Fruit fly (Drosophila melanogaster) whole organism, prepupa: ENCODE data around the gene Cyp6d5.

ENCODE experiments used
- CG10631 ChIP-seq: fragments of 200-800 bp; sonication (Bioruptor generic); optimal IDR thresholded peaks from 2 replicates; lab custom pipeline; 2016; ENCODE audit warnings: missing biosample characterization, missing genetic modification characterization
- CG11294 ChIP-seq: fragments of 200-800 bp; sonication (Bioruptor generic); IDR thresholded peaks from 2 replicates; pipeline ENCODE4 v1.3.6; 2022; ENCODE audit warnings: missing biosample characterization, missing genetic modification characterization
- CG11762 ChIP-seq: fragments of 200-800 bp; sonication (Bioruptor generic); optimal IDR thresholded peaks from 3 replicates; lab custom pipeline; 2016; ENCODE audit warnings: missing biosample characterization, missing genetic modification characterization; ENCODE audit not compliant: insufficient read depth
- CG11902 ChIP-seq: fragments of 200-800 bp; sonication (Bioruptor generic); optimal IDR thresholded peaks from 3 replicates; lab custom pipeline; 2016; ENCODE audit warnings: missing biosample characterization, missing genetic modification characterization
- CG15336 ChIP-seq: fragments of 200-800 bp; sonication (Bioruptor generic); IDR thresholded peaks from 2 replicates; pipeline ENCODE4 v1.3.6; 2022; ENCODE audit warnings: missing biosample characterization, missing genetic modification characterization
- CG16779 ChIP-seq: fragments of 200-800 bp; sonication (Bioruptor generic); optimal IDR thresholded peaks from 3 replicates; lab custom pipeline; 2017; ENCODE audit warnings: missing biosample characterization, mild to moderate bottlenecking, missing genetic modification characterization
- CG3032 ChIP-seq: fragments of 200-800 bp; optimal IDR thresholded peaks from 2 replicates; lab custom pipeline; 2019; ENCODE audit warnings: missing biosample characterization, mild to moderate bottlenecking, missing genetic modification characterization, moderate library complexity
- CG31627 ChIP-seq: fragments of 200-800 bp; sonication (Bioruptor generic); optimal IDR thresholded peaks from 3 replicates; lab custom pipeline; 2016; ENCODE audit warnings: missing biosample characterization, missing genetic modification characterization
- CG32006 ChIP-seq: fragments of 200-800 bp; sonication (Bioruptor generic); optimal IDR thresholded peaks from 3 replicates; lab custom pipeline; 2017; ENCODE audit warnings: missing biosample characterization, mild to moderate bottlenecking, missing genetic modification characterization
- CG34406 ChIP-seq: fragments of 200-800 bp; sonication (Bioruptor generic); optimal IDR thresholded peaks from 3 replicates; lab custom pipeline; 2016; ENCODE audit warnings: missing biosample characterization, missing genetic modification characterization
- CG3919 ChIP-seq: fragments of 200-800 bp; sonication (Bioruptor generic); optimal IDR thresholded peaks from 3 replicates; lab custom pipeline; 2016; ENCODE audit warnings: missing biosample characterization, missing genetic modification characterization
- CG6163 ChIP-seq: fragments of 200-800 bp; sonication (Bioruptor generic); IDR thresholded peaks from 3 replicates; pipeline ENCODE4 v1.3.6; 2022; ENCODE audit warnings: missing biosample characterization, missing genetic modification characterization
- CG6276 ChIP-seq: fragments of 200-800 bp; sonication (Bioruptor generic); optimal IDR thresholded peaks from 2 replicates; lab custom pipeline; 2017; ENCODE audit warnings: missing biosample characterization, mild to moderate bottlenecking, missing genetic modification characterization
- CG6808 ChIP-seq: fragments of 200-800 bp; sonication (Bioruptor generic); optimal IDR thresholded peaks from 3 replicates; lab custom pipeline; 2017; ENCODE audit warnings: missing biosample characterization, missing genetic modification characterization, mild to moderate bottlenecking, moderate library complexity, missing genetic modification reagents
- CG6854 ChIP-seq: fragments of 200-800 bp; sonication (Bioruptor generic); optimal IDR thresholded peaks from 2 replicates; lab custom pipeline; 2017; ENCODE audit warnings: missing biosample characterization, mild to moderate bottlenecking, missing genetic modification characterization
- CG8119 ChIP-seq: fragments of 200-800 bp; sonication (Bioruptor generic); IDR thresholded peaks from 3 replicates; pipeline ENCODE4 v1.3.6; 2022; ENCODE audit warnings: missing biosample characterization, missing genetic modification characterization
- CG8319 ChIP-seq: fragments of 200-800 bp; sonication (Bioruptor generic); optimal IDR thresholded peaks from 3 replicates; lab custom pipeline; 2016; ENCODE audit warnings: missing biosample characterization, missing genetic modification characterization
- CG8632 ChIP-seq: fragments of 200-800 bp; sonication (Bioruptor generic); optimal IDR thresholded peaks from 3 replicates; lab custom pipeline; 2016; ENCODE audit warnings: missing biosample characterization, missing genetic modification characterization
- CG9139 ChIP-seq: fragments of 200-800 bp; sonication (Bioruptor generic); optimal IDR thresholded peaks from 3 replicates; lab custom pipeline; 2017; ENCODE audit warnings: missing biosample characterization, mild to moderate bottlenecking, missing genetic modification characterization
- Eip78C ChIP-seq: fragments of 200-800 bp; sonication (Bioruptor generic); peaks from one replicate; lab custom pipeline; 2016; ENCODE audit warnings: missing biosample characterization, missing genetic modification characterization
- Ets21C ChIP-seq: fragments of 200-800 bp; sonication (Bioruptor generic); optimal IDR thresholded peaks from 3 replicates; lab custom pipeline; 2016; ENCODE audit warnings: missing biosample characterization, missing genetic modification characterization
- Gug ChIP-seq: fragments of 200-800 bp; sonication (Bioruptor generic); IDR thresholded peaks from 2 replicates; pipeline ENCODE4 v1.3.6; 2022; ENCODE audit warnings: missing biosample characterization, missing genetic modification characterization
- Hr39 ChIP-seq: fragments of 200-800 bp; sonication (Bioruptor generic); optimal IDR thresholded peaks from 2 replicates; lab custom pipeline; 2016; ENCODE audit warnings: missing biosample characterization, missing genetic modification characterization
- Hr4 ChIP-seq: fragments of 200-800 bp; sonication (Bioruptor generic); optimal IDR thresholded peaks from 3 replicates; lab custom pipeline; 2016; ENCODE audit warnings: missing biosample characterization, missing genetic modification characterization
- Lpt ChIP-seq: fragments of 200-800 bp; sonication (Bioruptor generic); optimal IDR thresholded peaks from 3 replicates; lab custom pipeline; 2016; ENCODE audit warnings: missing biosample characterization, missing genetic modification characterization
- Sox102F ChIP-seq: fragments of 200-800 bp; sonication (Bioruptor generic); optimal IDR thresholded peaks from 2 replicates; lab custom pipeline; 2016; ENCODE audit warnings: missing biosample characterization, mild to moderate bottlenecking, missing genetic modification characterization
- Sox15 ChIP-seq: fragments of 200-800 bp; sonication (Bioruptor generic); optimal IDR thresholded peaks from 3 replicates; lab custom pipeline; 2016; ENCODE audit warnings: missing biosample characterization, missing genetic modification characterization
- achi ChIP-seq: fragments of 200-800 bp; sonication (Bioruptor generic); optimal IDR thresholded peaks from 3 replicates; lab custom pipeline; 2016; ENCODE audit warnings: missing biosample characterization, missing genetic modification characterization
- acj6 ChIP-seq: fragments of 200-800 bp; sonication (Bioruptor generic); optimal IDR thresholded peaks from 3 replicates; lab custom pipeline; 2016; ENCODE audit warnings: missing biosample characterization, missing genetic modification characterization
- esn ChIP-seq: fragments of 200-800 bp; sonication (Bioruptor generic); optimal IDR thresholded peaks from 2 replicates; lab custom pipeline; 2016; ENCODE audit warnings: missing biosample characterization, mild to moderate bottlenecking, missing genetic modification characterization, moderate library complexity
- fd59A ChIP-seq: fragments of 200-800 bp; sonication (Bioruptor generic); optimal IDR thresholded peaks from 2 replicates; lab custom pipeline; 2017; ENCODE audit warnings: missing biosample characterization, mild to moderate bottlenecking, missing genetic modification characterization, missing genetic modification reagents
- fd85E ChIP-seq: fragments of 200-800 bp; sonication (Bioruptor generic); optimal IDR thresholded peaks from 3 replicates; lab custom pipeline; 2016; ENCODE audit warnings: missing biosample characterization, missing genetic modification characterization
- fkh ChIP-seq: fragments of 200-800 bp; sonication (Bioruptor generic); optimal IDR thresholded peaks from 3 replicates; lab custom pipeline; 2017; ENCODE audit warnings: missing biosample characterization, mild to moderate bottlenecking, missing genetic modification characterization, moderate library complexity
- net ChIP-seq: fragments of 200-800 bp; sonication (Bioruptor generic); optimal IDR thresholded peaks from 3 replicates; lab custom pipeline; 2016; ENCODE audit warnings: missing biosample characterization, missing genetic modification characterization
- salr ChIP-seq, 2 experiments: fragments of 200-800 bp; sonication (Bioruptor generic); optimal IDR thresholded peaks; 3 replicates each; lab custom pipeline; 2016 to 2018; ENCODE audit warnings: missing biosample characterization in 2 of 2, missing genetic modification characterization in 2 of 2, mild to moderate bottlenecking in 1 of 2
- spab ChIP-seq: fragments of 200-800 bp; sonication (Bioruptor generic); optimal IDR thresholded peaks from 2 replicates; lab custom pipeline; 2017; ENCODE audit warnings: missing biosample characterization, mild to moderate bottlenecking, missing genetic modification characterization, missing genetic modification reagents
- svp ChIP-seq: fragments of 200-800 bp; sonication (Bioruptor generic); peaks from one replicate; lab custom pipeline; 2016; ENCODE audit warnings: missing biosample characterization, missing genetic modification characterization
- topi ChIP-seq: fragments of 200-800 bp; sonication (Bioruptor generic); optimal IDR thresholded peaks from 3 replicates; lab custom pipeline; 2016; ENCODE audit warnings: missing biosample characterization, missing genetic modification characterization

Gene Cyp6d5

dm6 chr3R:13984922-13985581, 44.0 kb upstream of the Cyp6d5 start (continued):
- TF ChIP-seq spab (GFP tag; lab: Kevin White, UChicago) (peak; percentile 84), fd85E (GFP tag; lab: Kevin White, UChicago) (no peak), salr (GFP tag; optimal IDR thresholded peaks at IDR 0.05; lab: Kevin White, UChicago) (peak; percentile 63 to 87), CG8119 (GFP tag; lab: Robert Waterston, UW) (peak; percentile 87), CG15336 (GFP tag; lab: Robert Waterston, UW) (peak; percentile 86), CG6163 (GFP tag; lab: Robert Waterston, UW) (peak; percentile 91), Sox102F (GFP tag; lab: Kevin White, UChicago) (peak; percentile 51), Hr4 (GFP tag; lab: Kevin White, UChicago) (peak; percentile 88), CG16779 (tag; lab: Kevin White, UChicago) (peak; percentile 74), CG11902 (GFP tag; lab: Kevin White, UChicago) (peak; percentile 5), Sox15 (GFP tag; lab: Kevin White, UChicago) (peak; percentile 21), CG9139 (peak; percentile 82), CG11762 (GFP tag; lab: Kevin White, UChicago) (peak; percentile 81), Hr39 (GFP tag; lab: Kevin White, UChicago) (peak; percentile 65), Gug (GFP tag; lab: Robert Waterston, UW) (peak; percentile 75), CG32006 (GFP tag; lab: Kevin White, UChicago) (peak; percentile 85), CG3032 (peak; percentile 90), CG10631 (GFP tag; lab: Kevin White, UChicago) (peak; percentile 85), acj6 (GFP tag; lab: Kevin White, UChicago) (peak; percentile 81), CG6808 (GFP tag; lab: Kevin White, UChicago) (peak; percentile 88), CG31627 (GFP tag; lab: Kevin White, UChicago) (peak; percentile 59), Lpt (GFP tag; lab: Kevin White, UChicago) (peak; percentile 72), fkh (no peak), esn (GFP tag; lab: Kevin White, UChicago) (peak; percentile 76), svp (GFP tag; lab: Kevin White, UChicago) (peak; percentile 82), CG6854 (GFP tag; lab: Kevin White, UChicago) (peak; percentile 6), CG8632 (GFP tag; lab: Kevin White, UChicago) (peak; percentile 76), CG11294 (GFP tag; lab: Robert Waterston, UW) (peak; percentile 81), Eip78C (GFP tag; lab: Kevin White, UChicago) (peak; percentile 97), CG3919 (GFP tag; lab: Kevin White, UChicago) (peak; percentile 87), topi (peak; percentile 67), CG6276 (GFP tag; lab: Kevin White, UChicago) (peak; percentile 82), achi (peak; percentile 86), net (GFP tag; lab: Kevin White, UChicago) (peak; percentile 77), CG8319 (GFP tag; lab: Kevin White, UChicago) (peak; percentile 68), CG34406 (GFP tag; lab: Kevin White, UChicago) (peak; percentile 69)

- TF ChIP-seq CG32006 (GFP tag; lab: Kevin White, UChicago) (peak; percentile 29), net (GFP tag; lab: Kevin White, UChicago) (no peak), Eip78C (GFP tag; lab: Kevin White, UChicago) (peak; percentile 27), Hr4 (GFP tag; lab: Kevin White, UChicago) (peak; percentile 19)
Observed at dm6 chr3R:13986648-13987047, 42.4 kb upstream of the Cyp6d5 start.

dm6 chr3R:13988923-13989436, 40.0 kb upstream of the Cyp6d5 start:
- TF ChIP-seq Ets21C (GFP tag; lab: Kevin White, UChicago) (no peak), CG16779 (tag; lab: Kevin White, UChicago) (no peak), fd59A (GFP tag; lab: Kevin White, UChicago) (no peak), Eip78C (GFP tag; lab: Kevin White, UChicago) (no peak), CG8632 (GFP tag; lab: Kevin White, UChicago) (no peak), CG32006 (GFP tag; lab: Kevin White, UChicago) (no peak)
